Worm (Caenorhabditis elegans): ENCODE data around the gene grd-5.
"Not testable (repeated sequence)": the region's sequence is repeated elsewhere in the genome, so short reads cannot be mapped to it uniquely, and the experiment has no call there.

Gene grd-5

ce11 chrV:8618738-8619137 is at the start of gene grd-5:
Gene grd-5, plus strand, starts transcription at chrV:8619032.
- TF ChIP-seq lsy-2 (tag; optimal IDR thresholded peaks at IDR 0.05) (no peak), sptf-1 (tag; optimal IDR thresholded peaks at IDR 0.05) (no peak), unc-120 (tag; optimal IDR thresholded peaks at IDR 0.05; ENCODE audit: poor library complexity, severe bottlenecking) (no peak), nhr-237 (tag; optimal IDR thresholded peaks at IDR 0.05) (no peak), cnd-1 (tag; optimal IDR thresholded peaks at IDR 0.05) (no peak), lin-32 (GFP tag; optimal IDR thresholded peaks at IDR 0.05) (no peak), tbx-8 (GFP tag; optimal IDR thresholded peaks at IDR 0.05) (no peak), elt-1 (tag; optimal IDR thresholded peaks at IDR 0.05; ENCODE audit: borderline replicate concordance, insufficient read depth) (no peak), hlh-1 (tag; optimal IDR thresholded peaks at IDR 0.05) (no peak)

ce11 chrV:8569172-8569571 is 49.7 kb upstream of the grd-5 start:
- TF ChIP-seq cnd-1 (tag; optimal IDR thresholded peaks at IDR 0.05) (no peak), elt-1 (tag; optimal IDR thresholded peaks at IDR 0.05; ENCODE audit: borderline replicate concordance, insufficient read depth) (no peak), M03D4.4 (tag; optimal IDR thresholded peaks at IDR 0.05) (no peak), lsy-2 (tag; optimal IDR thresholded peaks at IDR 0.05) (no peak), pha-4 (tag; optimal IDR thresholded peaks at IDR 0.05) (no peak)

DNA sequence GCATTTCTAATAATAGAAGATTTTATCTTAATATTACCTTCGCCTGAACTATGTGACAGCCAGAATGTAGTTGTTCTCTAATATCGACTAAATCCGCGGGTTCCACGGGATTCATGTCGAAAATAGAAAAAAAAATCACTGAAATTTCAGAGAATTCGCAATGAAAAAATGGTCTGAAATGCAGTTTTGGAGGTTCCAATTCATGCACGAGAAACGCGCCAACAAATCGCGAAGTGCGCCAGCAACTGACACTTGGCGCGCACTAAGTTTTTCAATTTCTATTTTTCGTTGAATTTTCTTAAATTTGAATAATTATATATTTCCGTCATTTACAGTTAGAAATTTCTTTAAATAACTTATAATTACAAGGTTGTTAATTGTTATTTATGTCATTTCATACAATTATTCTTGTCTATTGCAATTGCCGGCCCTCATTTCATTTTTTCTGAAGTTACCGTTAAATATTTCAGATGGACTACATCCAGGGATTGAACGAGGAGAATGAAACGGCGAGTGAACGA is 48.9 kb upstream of the grd-5 start, which contains the start of the genes F25G6.9 and symk-1:
F25G6.9 (minus strand) TSS at position 160 of the 521 bp plus-strand sequence.
symk-1 (plus strand) TSS at position 471 of the 521 bp plus-strand sequence.
- TF ChIP-seq mep-1 (tag; optimal IDR thresholded peaks at IDR 0.05) (no peak), ztf-11 (tag; optimal IDR thresholded peaks at IDR 0.05) (no peak), snpc-4 (tag; optimal IDR thresholded peaks at IDR 0.05) (no peak), nhr-237 (tag; optimal IDR thresholded peaks at IDR 0.05) (no peak), nhr-2 (tag; optimal IDR thresholded peaks at IDR 0.05) (no peak), lin-13 (tag; optimal IDR thresholded peaks at IDR 0.05) (peak; percentile 45), lsy-2 (tag; optimal IDR thresholded peaks at IDR 0.05) (peak; percentile 35)

DNA sequence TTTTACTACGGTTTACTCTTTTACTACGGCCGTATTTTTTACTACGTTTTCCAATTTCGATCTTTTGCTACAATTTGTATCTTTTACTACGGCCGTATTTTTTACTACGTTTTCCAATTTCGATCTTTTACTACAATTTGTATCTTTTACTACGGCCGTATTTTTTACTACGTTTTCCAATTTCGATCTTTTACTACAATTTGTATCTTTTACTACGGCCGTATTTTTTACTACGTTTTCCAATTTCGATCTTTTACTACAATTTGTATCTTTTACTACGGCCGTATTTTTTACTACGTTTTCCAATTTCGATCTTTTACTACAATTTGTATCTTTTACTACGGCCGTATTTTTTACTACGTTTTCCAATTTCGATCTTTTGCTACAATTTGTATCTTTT is 44.1 kb upstream of the grd-5 start, which contains the start of gene F25G6.1:
F25G6.1 (plus strand) TSS at position 301 of the 400 bp plus-strand sequence.
- TF ChIP-seq zip-8 (tag; optimal IDR thresholded peaks at IDR 0.05); nhr-76 (tag; optimal IDR thresholded peaks at IDR 0.05); ceh-83 (GFP tag; optimal IDR thresholded peaks at IDR 0.05): not testable (repeated sequence)

DNA sequence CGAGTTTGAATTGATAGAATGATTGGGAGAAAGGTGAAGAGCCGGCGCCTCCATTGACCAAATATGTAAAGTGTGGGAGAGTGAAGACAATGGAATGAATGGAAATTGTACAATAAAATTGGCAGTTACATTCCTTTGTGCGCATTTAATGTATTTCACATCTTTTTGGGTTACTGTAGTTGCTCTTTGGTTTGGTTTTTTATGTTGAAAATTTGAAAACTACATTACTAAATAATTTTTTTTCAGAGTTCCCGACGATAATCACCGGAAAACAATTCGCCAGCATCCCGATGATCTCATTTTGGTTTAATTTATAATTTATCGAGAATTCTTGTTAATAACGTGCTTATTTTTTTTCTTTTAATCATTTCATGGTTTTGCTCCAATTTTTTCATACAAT is 37.9 kb upstream of the grd-5 start, which contains the start of gene C10B5.1:
C10B5.1 (plus strand) TSS at position 301 of the 400 bp plus-strand sequence.
- TF ChIP-seq flh-1 (GFP tag; optimal IDR thresholded peaks at IDR 0.05) = no peak
- TF ChIP-seq sem-2 (GFP tag; optimal IDR thresholded peaks at IDR 0.05) = no peak
- TF ChIP-seq sptf-1 (tag; optimal IDR thresholded peaks at IDR 0.05) = no peak
- TF ChIP-seq nhr-76 (tag; optimal IDR thresholded peaks at IDR 0.05) = no peak
- no peak for TF ChIP-seq lin-32 (GFP tag; optimal IDR thresholded peaks at IDR 0.05)

- TF ChIP-seq bed-3 (GFP tag; optimal IDR thresholded peaks at IDR 0.05) (no peak), blmp-1 (tag; optimal IDR thresholded peaks at IDR 0.05) (no peak), mep-1 (tag; optimal IDR thresholded peaks at IDR 0.05) (no peak), mls-2 (tag; optimal IDR thresholded peaks at IDR 0.05) (no peak), nhr-28 (tag; optimal IDR thresholded peaks at IDR 0.05) (no peak), ces-1 (GFP tag; optimal IDR thresholded peaks at IDR 0.05) (no peak), nhr-237 (tag; optimal IDR thresholded peaks at IDR 0.05) (no peak), ceh-83 (GFP tag; optimal IDR thresholded peaks at IDR 0.05) (no peak), tbx-8 (GFP tag; optimal IDR thresholded peaks at IDR 0.05) (no peak), pha-4 (tag; optimal IDR thresholded peaks at IDR 0.05) (no peak), cnd-1 (tag; optimal IDR thresholded peaks at IDR 0.05) (no peak), nhr-2 (tag; optimal IDR thresholded peaks at IDR 0.05) (no peak), ceh-43 (GFP tag; optimal IDR thresholded peaks at IDR 0.05) (no peak), lin-13 (tag; optimal IDR thresholded peaks at IDR 0.05) (no peak), nhr-76 (tag; optimal IDR thresholded peaks at IDR 0.05) (no peak), nhr-12 (tag; optimal IDR thresholded peaks at IDR 0.05) (no peak), snpc-4 (tag; optimal IDR thresholded peaks at IDR 0.05) (no peak), hlh-1 (tag; optimal IDR thresholded peaks at IDR 0.05) (no peak)
Measured at ce11 chrV:8586472-8586871, 32.4 kb upstream of the grd-5 start.

Data from whole organism, mixed stage, embryonic.